Worm (Caenorhabditis elegans) whole organism, mixed stage, embryonic: ENCODE measurements around the gene dop-2.

Experiments used
- elt-1 ChIP-seq: sonication (generic microtip); optimal IDR thresholded peaks from 2 replicates; lab custom pipeline; 2017; ENCODE audit warnings: missing genetic modification characterization, mild to moderate bottlenecking, missing compliant biosample characterization, antibody characterized with exemption, moderate library complexity, borderline replicate concordance; ENCODE audit not compliant: insufficient read depth
- lin-13 ChIP-seq: fragments of 150-350 bp; optimal IDR thresholded peaks from 2 replicates; lab custom pipeline; 2014; ENCODE audit warnings: missing biosample characterization, missing genetic modification characterization
- nhr-76 ChIP-seq: sonication (generic microtip); optimal IDR thresholded peaks from 2 replicates; lab custom pipeline; 2017; ENCODE audit warnings: missing biosample characterization, missing genetic modification characterization
- snpc-4 ChIP-seq: fragments of 150-350 bp; optimal IDR thresholded peaks from 2 replicates; lab custom pipeline; 2014; ENCODE audit warnings: missing biosample characterization, missing genetic modification characterization
- unc-39 ChIP-seq: fragments of 150-350 bp; optimal IDR thresholded peaks from 2 replicates; lab custom pipeline; 2014; ENCODE audit warnings: missing biosample characterization, missing genetic modification characterization

DNA sequence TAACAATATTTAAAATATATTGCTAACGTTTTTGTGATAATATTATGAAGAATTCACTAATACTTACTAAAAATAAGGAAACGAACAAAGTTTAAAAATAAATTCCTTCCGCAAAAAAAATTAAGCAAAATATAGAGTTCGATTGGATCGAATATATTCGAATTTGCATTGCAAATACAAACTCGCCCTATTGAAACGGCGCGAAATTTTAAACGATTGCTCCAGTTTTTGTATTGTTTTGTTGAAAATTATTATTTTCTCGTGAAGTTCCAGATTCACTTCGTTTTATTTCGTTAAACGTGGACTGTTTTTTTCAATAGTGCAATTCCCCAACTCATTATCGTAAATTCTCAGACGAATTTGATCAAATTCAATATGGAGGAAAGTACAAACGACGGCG, 37.2 kb downstream of the dop-2 start, which contains the start of the genes atl-1 and hcp-2:
- no peak for TF ChIP-seq nhr-76 (tag; lab: Kevin White, UChicago)
- no peak for TF ChIP-seq elt-1
- no peak for TF ChIP-seq snpc-4 (tag; lab: Kevin White, UChicago)
- no peak for TF ChIP-seq lin-13
- TF ChIP-seq unc-39 = no peak
